Worm (Caenorhabditis elegans) whole organism, young adult: ENCODE data around the gene T07C12.10.

Source experiments
- B0035.1 ChIP-seq: sonication (generic microtip); optimal IDR thresholded peaks from 2 replicates; lab custom pipeline; 2016; ENCODE audit warnings: missing genetic modification characterization, mild to moderate bottlenecking, missing compliant biosample characterization, missing genotype, missing genetic modification reagents
- F33H1.4 ChIP-seq: fragments of 200-800 bp; sonication (Bioruptor generic); IDR thresholded peaks from 2 replicates; pipeline ENCODE4 v1.3.6; 2022; ENCODE audit warnings: missing genetic modification reagents, missing genetic modification characterization, missing compliant biosample characterization
- F37B4.10 ChIP-seq: fragments of 200-800 bp; sonication (Bioruptor generic); IDR thresholded peaks from 2 replicates; pipeline ENCODE4 v1.3.6; 2022; ENCODE audit warnings: missing genetic modification characterization, missing compliant biosample characterization
- F55B11.4 ChIP-seq: sonication (generic microtip); optimal IDR thresholded peaks from 2 replicates; lab custom pipeline; 2016; ENCODE audit warnings: missing compliant biosample characterization, missing genetic modification characterization, borderline replicate concordance; ENCODE audit not compliant: insufficient read depth
- K11D2.4 ChIP-seq: fragments of 200-800 bp; sonication (Bioruptor generic); IDR thresholded peaks from 2 replicates; pipeline ENCODE4 v1.3.6; 2022; ENCODE audit warnings: missing genetic modification reagents, missing genetic modification characterization, missing compliant biosample characterization
- Y53F4B.3 ChIP-seq: fragments of 200-800 bp; sonication (Bioruptor generic); IDR thresholded peaks from 2 replicates; pipeline ENCODE4 v1.3.6; 2022; ENCODE audit warnings: missing genetic modification reagents, missing genetic modification characterization, missing compliant biosample characterization
- Y56A3A.18 ChIP-seq: fragments of 200-800 bp; sonication (Bioruptor generic); IDR thresholded peaks from 2 replicates; pipeline ENCODE4 v1.3.6; 2022; ENCODE audit warnings: missing genetic modification reagents, missing genetic modification characterization, missing compliant biosample characterization
- akir-1 ChIP-seq: fragments of 200-800 bp; sonication (Bioruptor generic); optimal IDR thresholded peaks from 2 replicates; lab custom pipeline; 2018; ENCODE audit warnings: mild to moderate bottlenecking, missing genetic modification characterization, moderate library complexity, missing compliant biosample characterization
- ama-1 ChIP-seq, 3 experiments: fragments of 150-350 bp in 1 of 3; sonication (generic microtip) in 2 of 3; optimal IDR thresholded peaks; 2 replicates each; lab custom pipeline; 2014 to 2018; ENCODE audit warnings: missing biosample characterization in 2 of 3, missing genetic modification characterization in 2 of 3, missing genetic modification reagents in 2 of 3
- aptf-2 ChIP-seq: fragments of 200-800 bp; sonication (Bioruptor generic); conservative IDR thresholded peaks from 2 replicates; pipeline ENCODE4 v1.3.6; 2022; ENCODE audit warnings: missing genetic modification reagents, missing genetic modification characterization, missing compliant biosample characterization
- athp-1 ChIP-seq: sonication (generic microtip); optimal IDR thresholded peaks from 2 replicates; lab custom pipeline; 2017; ENCODE audit warnings: mild to moderate bottlenecking, missing genetic modification characterization, missing compliant biosample characterization
- dox-1 ChIP-seq: fragments of 200-800 bp; sonication (Bioruptor generic); IDR thresholded peaks from 2 replicates; pipeline ENCODE4 v1.3.6; 2022; ENCODE audit warnings: missing genetic modification reagents, missing genetic modification characterization, missing compliant biosample characterization
- dpff-1 ChIP-seq: sonication (generic microtip); optimal IDR thresholded peaks from 2 replicates; lab custom pipeline; 2017; ENCODE audit warnings: mild to moderate bottlenecking, missing genetic modification characterization, missing compliant biosample characterization
- efl-1 ChIP-seq: fragments of 150-350 bp; optimal IDR thresholded peaks from 2 replicates; lab custom pipeline; 2014; ENCODE audit warnings: missing biosample characterization, missing genetic modification reagents, missing genetic modification characterization
- egl-18 ChIP-seq: fragments of 200-800 bp; sonication (Bioruptor generic); IDR thresholded peaks from 2 replicates; pipeline ENCODE4 v1.3.6; 2022; ENCODE audit warnings: missing genetic modification reagents, missing genetic modification characterization, missing compliant biosample characterization
- ekl-4 ChIP-seq: fragments of 200-800 bp; sonication (Bioruptor generic); IDR thresholded peaks from 2 replicates; pipeline ENCODE4 v1.3.6; 2022; ENCODE audit warnings: missing genetic modification reagents, missing genetic modification characterization, missing compliant biosample characterization
- hlh-26 ChIP-seq: fragments of 200-800 bp; sonication (Bioruptor generic); conservative IDR thresholded peaks from 2 replicates; pipeline ENCODE4 v1.3.6; 2022; ENCODE audit warnings: missing genetic modification reagents, missing genetic modification characterization, missing compliant biosample characterization
- hmg-1.2 ChIP-seq: fragments of 200-800 bp; sonication (Bioruptor generic); IDR thresholded peaks from 2 replicates; pipeline ENCODE4 v1.3.6; 2022; ENCODE audit warnings: missing genetic modification reagents, missing genetic modification characterization, missing compliant biosample characterization
- hmg-20 ChIP-seq: fragments of 200-800 bp; sonication (Bioruptor generic); IDR thresholded peaks from 2 replicates; pipeline ENCODE4 v1.3.6; 2022; ENCODE audit warnings: missing genetic modification reagents, missing genetic modification characterization, missing compliant biosample characterization
- lag-1 ChIP-seq: fragments of 200-800 bp; sonication (Bioruptor generic); IDR thresholded peaks from 2 replicates; pipeline ENCODE4 v1.3.6; 2022; ENCODE audit warnings: missing genetic modification reagents, missing genetic modification characterization, missing compliant biosample characterization
- lin-35 ChIP-seq, 3 experiments: fragments of 150-350 bp in 2 of 3; sonication (generic microtip) in 1 of 3; optimal IDR thresholded peaks; 2 replicates each; lab custom pipeline; 2014 to 2018; ENCODE audit warnings: missing biosample characterization in 3 of 3, missing genetic modification characterization in 3 of 3, missing genetic modification reagents in 3 of 3
- lir-1 ChIP-seq: fragments of 200-800 bp; sonication (Bioruptor generic); conservative IDR thresholded peaks from 2 replicates; pipeline ENCODE4 v1.3.6; 2022; ENCODE audit warnings: missing genetic modification reagents, missing genetic modification characterization, missing compliant biosample characterization
- lsy-27 ChIP-seq: sonication (generic microtip); optimal IDR thresholded peaks from 2 replicates; lab custom pipeline; 2017; ENCODE audit warnings: missing genetic modification characterization, mild to moderate bottlenecking, missing compliant biosample characterization, antibody characterized with exemption, missing genotype, borderline replicate concordance; ENCODE audit not compliant: insufficient read depth
- madf-3 ChIP-seq: fragments of 200-800 bp; sonication (Bioruptor generic); IDR thresholded peaks from 2 replicates; pipeline ENCODE4 v1.3.6; 2022; ENCODE audit warnings: missing genetic modification reagents, missing genetic modification characterization, missing compliant biosample characterization
- mcd-1 ChIP-seq: fragments of 200-800 bp; sonication (Bioruptor generic); IDR thresholded peaks from 2 replicates; pipeline ENCODE4 v1.3.6; 2022; ENCODE audit warnings: missing genetic modification reagents, missing genetic modification characterization, missing compliant biosample characterization
- mel-28 ChIP-seq: sonication (generic microtip); optimal IDR thresholded peaks from 2 replicates; lab custom pipeline; 2016; ENCODE audit warnings: borderline replicate concordance, mild to moderate bottlenecking, missing genetic modification characterization, missing compliant biosample characterization
- nfya-2 ChIP-seq: fragments of 200-800 bp; sonication (Bioruptor generic); IDR thresholded peaks from 2 replicates; pipeline ENCODE4 v1.3.6; 2022; ENCODE audit warnings: missing genetic modification reagents, missing genetic modification characterization, missing compliant biosample characterization
- nhr-179 ChIP-seq: sonication (generic microtip); optimal IDR thresholded peaks from 2 replicates; lab custom pipeline; 2016; ENCODE audit warnings: mild to moderate bottlenecking, missing genetic modification characterization, missing compliant biosample characterization
- pha-4 ChIP-seq: fragments of 150-350 bp; sonication (generic microtip); optimal IDR thresholded peaks from 2 replicates; lab custom pipeline; 2014; ENCODE audit warnings: missing biosample characterization, missing genetic modification reagents, missing genetic modification characterization
- rcor-1 ChIP-seq: fragments of 200-800 bp; sonication (Bioruptor generic); IDR thresholded peaks from 2 replicates; pipeline ENCODE4 v1.3.6; 2022; ENCODE audit warnings: missing genetic modification reagents, missing genetic modification characterization, missing compliant biosample characterization
- rec-8 ChIP-seq, 2 experiments: sonication (generic microtip); optimal IDR thresholded peaks; 2 replicates each; lab custom pipeline; 2016; ENCODE audit warnings: mild to moderate bottlenecking in 2 of 2, missing genetic modification characterization in 2 of 2, missing genetic modification reagents in 2 of 2, missing genotype in 2 of 2, missing biosample characterization in 1 of 2, missing compliant biosample characterization in 1 of 2, moderate library complexity in 1 of 2
- snpc-1.1 ChIP-seq: sonication (generic microtip); optimal IDR thresholded peaks from 2 replicates; lab custom pipeline; 2017; ENCODE audit warnings: missing genetic modification characterization, mild to moderate bottlenecking, missing compliant biosample characterization, antibody characterized with exemption, moderate library complexity, missing genotype, missing genetic modification reagents; ENCODE audit not compliant: insufficient read depth
- snpc-4 ChIP-seq, 5 experiments: fragments of 150-350 bp in 1 of 5; sonication (generic microtip) in 4 of 5; optimal IDR thresholded peaks; 2 replicates each; lab custom pipeline; 2014 to 2018; ENCODE audit warnings: missing genetic modification characterization in 5 of 5, missing biosample characterization in 3 of 5, antibody characterized with exemption in 2 of 5, mild to moderate bottlenecking in 2 of 5, missing compliant biosample characterization in 2 of 5, missing genotype in 2 of 5, moderate library complexity in 2 of 5, missing genetic modification reagents in 1 of 5
- sptf-2 ChIP-seq: fragments of 200-800 bp; sonication (Bioruptor generic); optimal IDR thresholded peaks from 2 replicates; lab custom pipeline; 2018; ENCODE audit warnings: mild to moderate bottlenecking, missing genetic modification characterization, missing compliant biosample characterization
- tbp1 ChIP-seq: fragments of 200-800 bp; sonication (Bioruptor generic); optimal IDR thresholded peaks from 2 replicates; lab custom pipeline; 2018; ENCODE audit warnings: mild to moderate bottlenecking, missing genetic modification characterization, missing compliant biosample characterization
- unc-130 ChIP-seq: sonication (generic microtip); optimal IDR thresholded peaks from 2 replicates; lab custom pipeline; 2016; ENCODE audit warnings: missing genetic modification reagents, missing genetic modification characterization, missing compliant biosample characterization
- xnd-1 ChIP-seq: sonication (generic microtip); optimal IDR thresholded peaks from 2 replicates; lab custom pipeline; 2016; ENCODE audit warnings: missing genotype, missing genetic modification reagents, missing genetic modification characterization, missing compliant biosample characterization
- ztf-26 ChIP-seq: sonication (generic microtip); optimal IDR thresholded peaks from 2 replicates; lab custom pipeline; 2017; ENCODE audit warnings: missing genetic modification characterization, missing compliant biosample characterization

The T07C12.10 gene

ce11 chrV:10003315-10003969, 43.2 kb upstream of the T07C12.10 start (continued):
- TF ChIP-seq mcd-1 (GFP tag; lab: Robert Waterston, UW) (peak; percentile 83), athp-1 (tag; lab: Kevin White, UChicago) (no peak), rcor-1 (GFP tag; lab: Robert Waterston, UW) (no peak; the same call in 1 of the 2 replicates), K11D2.4 (GFP tag; lab: Robert Waterston, UW) (no peak), sptf-2 (GFP tag; lab: Kevin White, UChicago) (no peak), Y56A3A.18 (GFP tag; lab: Robert Waterston, UW) (no peak), lir-1 (no peak), hmg-1.2 (GFP tag; lab: Robert Waterston, UW) (peak; percentile 72), Y53F4B.3 (GFP tag; lab: Robert Waterston, UW) (no peak), snpc-4 (GFP tag; optimal IDR thresholded peaks at IDR 0.05; lab: Kevin White, UChicago) (no peak), snpc-4 (tag; optimal IDR thresholded peaks at IDR 0.05; lab: Kevin White, UChicago) (peak in 1 of 4 experiments; percentile 7), nfya-2 (GFP tag; lab: Robert Waterston, UW) (no peak), lag-1 (GFP tag; lab: Robert Waterston, UW) (no peak), hmg-20 (no peak), tbp1 (GFP tag; lab: Kevin White, UChicago) (no peak), ztf-26 (tag; lab: Kevin White, UChicago) (no peak), dpff-1 (tag; lab: Kevin White, UChicago) (no peak), F37B4.10 (no peak), B0035.1 (tag; lab: Kevin White, UChicago) (no peak), egl-18 (GFP tag; lab: Robert Waterston, UW) (no peak), lin-35 (GFP tag; optimal IDR thresholded peaks at IDR 0.05; lab: Kevin White, UChicago) (no peak), xnd-1 (no peak), hlh-26 (GFP tag; lab: Robert Waterston, UW) (no peak), unc-130 (GFP tag; lab: Kevin White, UChicago) (no peak), F55B11.4 (tag; lab: Kevin White, UChicago) (no peak), lsy-27 (tag; lab: Kevin White, UChicago) (no peak), rec-8 (tag; optimal IDR thresholded peaks at IDR 0.05; lab: Kevin White, UChicago) (no peak), madf-3 (GFP tag; lab: Robert Waterston, UW) (no peak), pha-4 (tag; lab: Kevin White, UChicago) (no peak), aptf-2 (GFP tag; lab: Robert Waterston, UW) (0 out of 2 replicates have a peak, but pooled peaks have one; percentile 39), nhr-179 (tag; lab: Kevin White, UChicago) (no peak), ama-1 (optimal IDR thresholded peaks at IDR 0.05; lab: Kevin White, UChicago) (no peak), ama-1 (GFP tag; optimal IDR thresholded peaks at IDR 0.05; lab: Kevin White, UChicago) (no peak), dox-1 (GFP tag; lab: Robert Waterston, UW) (no peak; the same call in 1 of the 2 replicates), akir-1 (no peak), efl-1 (GFP tag; lab: Kevin White, UChicago) (peak; percentile 47), ekl-4 (GFP tag; lab: Robert Waterston, UW) (no peak), snpc-1.1 (peak; percentile 43), F33H1.4 (GFP tag; lab: Robert Waterston, UW) (no peak), mel-28 (tag; lab: Kevin White, UChicago) (no peak)
